Worm (Caenorhabditis elegans): Measurements from ENCODE around the gene osta-1.

The osta-1 gene

ce11 chrII:21953-22352 lies 15.5 kb downstream of the osta-1 start:
- TF ChIP-seq nhr-2 (tag; optimal IDR thresholded peaks at IDR 0.05) = no peak
- TF ChIP-seq ceh-43 (GFP tag; optimal IDR thresholded peaks at IDR 0.05) = no peak
- TF ChIP-seq M03D4.4 (tag; optimal IDR thresholded peaks at IDR 0.05) = no peak
- no peak for TF ChIP-seq lin-13 (tag; optimal IDR thresholded peaks at IDR 0.05)
- TF ChIP-seq sem-2 (GFP tag; optimal IDR thresholded peaks at IDR 0.05) = no peak
- TF ChIP-seq pha-4 (tag; optimal IDR thresholded peaks at IDR 0.05) = no peak
- TF ChIP-seq snpc-4 (tag; optimal IDR thresholded peaks at IDR 0.05) = no peak
- TF ChIP-seq unc-62 (GFP tag; optimal IDR thresholded peaks at IDR 0.05) = no peak
- no peak for TF ChIP-seq elt-1 (tag; optimal IDR thresholded peaks at IDR 0.05; ENCODE audit: borderline replicate concordance, insufficient read depth)
- TF ChIP-seq nhr-12 (tag; optimal IDR thresholded peaks at IDR 0.05) = no peak
- TF ChIP-seq nhr-76 (tag; optimal IDR thresholded peaks at IDR 0.05) = no peak
- TF ChIP-seq bed-3 (GFP tag; optimal IDR thresholded peaks at IDR 0.05) = no peak
- no peak for TF ChIP-seq hlh-1 (tag; optimal IDR thresholded peaks at IDR 0.05)
- no peak for TF ChIP-seq unc-39 (tag; optimal IDR thresholded peaks at IDR 0.05)
- no peak for TF ChIP-seq cnd-1 (tag; optimal IDR thresholded peaks at IDR 0.05)
- TF ChIP-seq elt-3 (tag; optimal IDR thresholded peaks at IDR 0.05) = no peak
- no peak for TF ChIP-seq flh-1 (GFP tag; optimal IDR thresholded peaks at IDR 0.05)

- TF ChIP-seq nhr-2 (tag; optimal IDR thresholded peaks at IDR 0.05) (no peak), sptf-1 (tag; optimal IDR thresholded peaks at IDR 0.05) (no peak), mep-1 (tag; optimal IDR thresholded peaks at IDR 0.05) (no peak), lin-32 (GFP tag; optimal IDR thresholded peaks at IDR 0.05) (no peak), tbx-8 (GFP tag; optimal IDR thresholded peaks at IDR 0.05) (no peak)
These were observed 16.6 kb downstream of the osta-1 start, which contains the start of gene sqt-2 for ce11 chrII:23025-23424. Gene sqt-2 (plus strand): TSS chrII:23325.

ce11 chrII:23739-24138 lies 17.3 kb downstream of the osta-1 start:
- TF ChIP-seq ztf-11 (tag; optimal IDR thresholded peaks at IDR 0.05) = no peak

ce11 chrII:24559-24998 lies 18.1 kb downstream of the osta-1 start, which contains the start of gene enee-1:
Gene enee-1 (plus strand): TSS chrII:24666.
- peak; percentile 59 for TF ChIP-seq nhr-237 (tag; optimal IDR thresholded peaks at IDR 0.05)
- no peak for TF ChIP-seq zip-8 (tag; optimal IDR thresholded peaks at IDR 0.05)
- no peak for TF ChIP-seq tbx-8 (GFP tag; optimal IDR thresholded peaks at IDR 0.05)
- TF ChIP-seq unc-39 (tag; optimal IDR thresholded peaks at IDR 0.05) = no peak
- no peak for TF ChIP-seq mab-5 (tag; optimal IDR thresholded peaks at IDR 0.05)
- no peak for TF ChIP-seq nhr-2 (tag; optimal IDR thresholded peaks at IDR 0.05)
- TF ChIP-seq ham-2 (GFP tag; optimal IDR thresholded peaks at IDR 0.05) = no peak
- TF ChIP-seq ceh-43 (GFP tag; optimal IDR thresholded peaks at IDR 0.05) = no peak
- no peak for TF ChIP-seq sem-2 (GFP tag; optimal IDR thresholded peaks at IDR 0.05)
- peak; percentile 50 for TF ChIP-seq mep-1 (tag; optimal IDR thresholded peaks at IDR 0.05)
- peak; percentile 62 for TF ChIP-seq ces-1 (GFP tag; optimal IDR thresholded peaks at IDR 0.05)
- TF ChIP-seq unc-62 (GFP tag; optimal IDR thresholded peaks at IDR 0.05) = peak; percentile 32
- TF ChIP-seq nhr-28 (tag; optimal IDR thresholded peaks at IDR 0.05) = no peak
- TF ChIP-seq hlh-1 (tag; optimal IDR thresholded peaks at IDR 0.05) = no peak
- no peak for TF ChIP-seq ceh-83 (GFP tag; optimal IDR thresholded peaks at IDR 0.05)
- no peak for TF ChIP-seq elt-3 (tag; optimal IDR thresholded peaks at IDR 0.05)
- TF ChIP-seq lin-32 (GFP tag; optimal IDR thresholded peaks at IDR 0.05) = no peak
- TF ChIP-seq cnd-1 (tag; optimal IDR thresholded peaks at IDR 0.05) = no peak
- no peak for TF ChIP-seq snpc-4 (tag; optimal IDR thresholded peaks at IDR 0.05)
- no peak for TF ChIP-seq M03D4.4 (tag; optimal IDR thresholded peaks at IDR 0.05)
- no peak for TF ChIP-seq bed-3 (GFP tag; optimal IDR thresholded peaks at IDR 0.05)
- TF ChIP-seq elt-1 (tag; optimal IDR thresholded peaks at IDR 0.05; ENCODE audit: borderline replicate concordance, insufficient read depth) = no peak
- TF ChIP-seq sptf-1 (tag; optimal IDR thresholded peaks at IDR 0.05) = no peak
- no peak for TF ChIP-seq drap-1 (GFP tag; optimal IDR thresholded peaks at IDR 0.05)
- no peak for TF ChIP-seq flh-1 (GFP tag; optimal IDR thresholded peaks at IDR 0.05)
- TF ChIP-seq lsy-2 (tag; optimal IDR thresholded peaks at IDR 0.05) = peak; percentile 53
- no peak for TF ChIP-seq blmp-1 (tag; optimal IDR thresholded peaks at IDR 0.05)
- peak; percentile 65 for TF ChIP-seq pha-4 (tag; optimal IDR thresholded peaks at IDR 0.05)
- TF ChIP-seq ztf-11 (tag; optimal IDR thresholded peaks at IDR 0.05) = peak; percentile 32
- TF ChIP-seq ceh-39 (tag; optimal IDR thresholded peaks at IDR 0.05) = peak; percentile 20
- TF ChIP-seq mls-2 (tag; optimal IDR thresholded peaks at IDR 0.05) = no peak
- TF ChIP-seq unc-120 (tag; optimal IDR thresholded peaks at IDR 0.05; ENCODE audit: poor library complexity, severe bottlenecking) = no peak
- TF ChIP-seq nhr-76 (tag; optimal IDR thresholded peaks at IDR 0.05) = no peak
- TF ChIP-seq nhr-12 (tag; optimal IDR thresholded peaks at IDR 0.05) = no peak
- peak; percentile 77 for TF ChIP-seq lin-13 (tag; optimal IDR thresholded peaks at IDR 0.05)

All from whole organism, mixed stage, embryonic.